Fruit fly (Drosophila melanogaster): ENCODE data around the gene Fcp3C.

The Fcp3C gene

dm6 chrX:3135620-3136019 lies 38.7 kb downstream of the Fcp3C start:
- no peak for TF ChIP-seq Vsx2 (GFP tag; optimal IDR thresholded peaks at IDR 0.05; ENCODE audit: partially characterized antibody)
- TF ChIP-seq psq (GFP tag; optimal IDR thresholded peaks at IDR 0.05) = peak; percentile 77
- no peak for TF ChIP-seq CG32264 (GFP tag; optimal IDR thresholded peaks at IDR 0.05)

- TF ChIP-seq Dif (GFP tag; optimal IDR thresholded peaks at IDR 0.05; ENCODE audit: partially characterized antibody) = peak; percentile 22
- no peak for TF ChIP-seq CrebA (GFP tag; optimal IDR thresholded peaks at IDR 0.05; ENCODE audit: borderline replicate concordance)
- peak; percentile 7 to 21 for TF ChIP-seq dl (GFP tag; optimal IDR thresholded peaks at IDR 0.05; ENCODE audit: insufficient read depth in 1 of 2, partially characterized antibody in 2 of 2)
Measured at dm6 chrX:3135102-3135393, 39.2 kb downstream of the Fcp3C start.

dm6 chrX:3134383-3135101 lies 39.7 kb downstream of the Fcp3C start, which contains the start of gene N:
Gene N (plus strand): TSS chrX:3134870.
- peak; percentile 30 for TF ChIP-seq rgr (GFP tag; optimal IDR thresholded peaks at IDR 0.05)
- peak; percentile 20 for TF ChIP-seq ey (GFP tag; optimal IDR thresholded peaks at IDR 0.05)
- TF ChIP-seq Sp1 (GFP tag; optimal IDR thresholded peaks at IDR 0.05) = peak; percentile 18
- TF ChIP-seq HLH106 (tag; optimal IDR thresholded peaks at IDR 0.05) = peak; percentile 24
- TF ChIP-seq sage (GFP tag; optimal IDR thresholded peaks at IDR 0.05) = no peak
- TF ChIP-seq Abd-B (GFP tag; optimal IDR thresholded peaks at IDR 0.05) = no peak
- TF ChIP-seq psq (GFP tag; optimal IDR thresholded peaks at IDR 0.05) = peak; percentile 30
- no peak for TF ChIP-seq sv (GFP tag; optimal IDR thresholded peaks at IDR 0.05)
- no peak for TF ChIP-seq br (GFP tag; optimal IDR thresholded peaks at IDR 0.05)
- no peak for TF ChIP-seq Vsx2 (GFP tag; optimal IDR thresholded peaks at IDR 0.05; ENCODE audit: partially characterized antibody)
- no peak for TF ChIP-seq Myc (optimal IDR thresholded peaks at IDR 0.05)
- TF ChIP-seq CG32264 (GFP tag; optimal IDR thresholded peaks at IDR 0.05) = no peak
- TF ChIP-seq Rel (GFP tag; optimal IDR thresholded peaks at IDR 0.05) = no peak
- peak; percentile 4 for TF ChIP-seq Rel (tag; optimal IDR thresholded peaks at IDR 0.05)
- TF ChIP-seq pan (optimal IDR thresholded peaks at IDR 0.05) = no peak
- peak; percentile 7 for TF ChIP-seq Dif (GFP tag; optimal IDR thresholded peaks at IDR 0.05; ENCODE audit: partially characterized antibody)
- TF ChIP-seq brk (GFP tag; optimal IDR thresholded peaks at IDR 0.05) = no peak
- TF ChIP-seq fru (GFP tag; optimal IDR thresholded peaks at IDR 0.05) = peak; percentile 96
- peak in 1 of 2 experiments; percentile 30 for TF ChIP-seq foxo (GFP tag; optimal IDR thresholded peaks at IDR 0.05)
- TF ChIP-seq GATAd (GFP tag; optimal IDR thresholded peaks at IDR 0.05) = no peak

dm6 chrX:3131978-3132377 lies 42.3 kb downstream of the Fcp3C start:
- TF ChIP-seq Dfd (GFP tag; optimal IDR thresholded peaks at IDR 0.05) = peak; percentile 92
- TF ChIP-seq lola (GFP tag; optimal IDR thresholded peaks at IDR 0.05) = no peak
- TF ChIP-seq Jra (GFP tag; optimal IDR thresholded peaks at IDR 0.05) = no peak
- TF ChIP-seq dl (GFP tag; optimal IDR thresholded peaks at IDR 0.05; ENCODE audit: insufficient read depth in 1 of 2, partially characterized antibody in 2 of 2) = no peak

- TF ChIP-seq Vsx2 (GFP tag; optimal IDR thresholded peaks at IDR 0.05; ENCODE audit: partially characterized antibody) (no peak), Myc (optimal IDR thresholded peaks at IDR 0.05) (no peak), Sp1 (GFP tag; optimal IDR thresholded peaks at IDR 0.05) (no peak), usp (GFP tag; optimal IDR thresholded peaks at IDR 0.05) (no peak), Dfd (GFP tag; optimal IDR thresholded peaks at IDR 0.05) (no peak), brk (GFP tag; optimal IDR thresholded peaks at IDR 0.05) (no peak), fru (GFP tag; optimal IDR thresholded peaks at IDR 0.05) (no peak), Dif (GFP tag; optimal IDR thresholded peaks at IDR 0.05; ENCODE audit: partially characterized antibody) (no peak)
Measured at dm6 chrX:3127564-3127963, 46.7 kb downstream of the Fcp3C start.

- TF ChIP-seq Abd-B (GFP tag; optimal IDR thresholded peaks at IDR 0.05) = no peak
- no peak for TF ChIP-seq dl (GFP tag; optimal IDR thresholded peaks at IDR 0.05; ENCODE audit: insufficient read depth in 1 of 2, partially characterized antibody in 2 of 2)
- TF ChIP-seq Mio (GFP tag; optimal IDR thresholded peaks at IDR 0.05) = no peak
Measured at dm6 chrX:3123626-3124025, 50.6 kb downstream of the Fcp3C start.
